Worm (Caenorhabditis elegans) whole organism, mixed stage, embryonic: ENCODE data around the gene lgc-12.

Experiments used
- flh-1 ChIP-seq: fragments of 200-800 bp; sonication (Bioruptor generic); optimal IDR thresholded peaks from 2 replicates; lab custom pipeline; 2018; ENCODE audit warnings: mild to moderate bottlenecking, missing genetic modification characterization, moderate library complexity, missing compliant biosample characterization
- nhr-12 ChIP-seq: fragments of 150-350 bp; optimal IDR thresholded peaks from 2 replicates; lab custom pipeline; 2014; ENCODE audit warnings: missing biosample characterization, missing genetic modification characterization
- sptf-1 ChIP-seq: sonication (generic microtip); optimal IDR thresholded peaks from 2 replicates; lab custom pipeline; 2017; ENCODE audit warnings: mild to moderate bottlenecking, missing genetic modification characterization, moderate library complexity, missing compliant biosample characterization
- unc-62 ChIP-seq: fragments of 150-350 bp; optimal IDR thresholded peaks from 2 replicates; lab custom pipeline; 2014; ENCODE audit warnings: missing biosample characterization, missing genetic modification reagents, missing genetic modification characterization

- TF ChIP-seq unc-62 (GFP tag; lab: Kevin White, UChicago): no peak
- no peak for TF ChIP-seq sptf-1
- no peak for TF ChIP-seq nhr-12 (tag; lab: Kevin White, UChicago)
- TF ChIP-seq flh-1 (GFP tag; lab: Kevin White, UChicago): no peak
These were observed 3.3 kb downstream of the lgc-12 start, which contains the start of gene ttr-8 for ce11 chrIII:7565247-7565646.
